Fruit fly (Drosophila melanogaster): ENCODE measurements around the gene CG7742.

dm6 chr2L:5254105-5254711 lies 39.3 kb upstream of the CG7742 start:
- TF ChIP-seq CG8301 (tag; optimal IDR thresholded peaks at IDR 0.05) (peak; percentile 89), Ets98B (GFP tag; IDR thresholded peaks at IDR 0.05) (peak; percentile 72), CG12605 (GFP tag; IDR thresholded peaks at IDR 0.05) (peak; percentile 76), CG10348 (GFP tag; IDR thresholded peaks at IDR 0.05) (no peak), CG8159 (tag; optimal IDR thresholded peaks at IDR 0.05) (peak; percentile 94), rn (GFP tag; IDR thresholded peaks at IDR 0.05) (peak; percentile 77), CG32121 (GFP tag; IDR thresholded peaks at IDR 0.05) (peak; percentile 62), fd96Ca (GFP tag; IDR thresholded peaks at IDR 0.05) (peak; percentile 76), D1 (tag; optimal IDR thresholded peaks at IDR 0.05) (peak; percentile 89)
